Fruit fly (Drosophila melanogaster) whole organism, pupa: ENCODE measurements around the gene CG14933.

Source experiments
- CG10348 ChIP-seq: fragments of 200-800 bp; sonication (Bioruptor generic); IDR thresholded peaks from 2 replicates; pipeline ENCODE4 v1.3.6; 2022; ENCODE audit warnings: missing biosample characterization, missing genetic modification characterization
- CG12605 ChIP-seq: fragments of 200-800 bp; sonication (Bioruptor generic); IDR thresholded peaks from 2 replicates; pipeline ENCODE4 v1.3.6; 2022; ENCODE audit warnings: missing biosample characterization, missing genetic modification characterization
- CG13204 ChIP-seq: fragments of 200-800 bp; sonication (Bioruptor generic); optimal IDR thresholded peaks from 2 replicates; lab custom pipeline; 2018; ENCODE audit warnings: missing biosample characterization, mild to moderate bottlenecking, missing genetic modification characterization, moderate library complexity
- CG14655 ChIP-seq: fragments of 200-800 bp; sonication (Bioruptor generic); optimal IDR thresholded peaks from 3 replicates; lab custom pipeline; 2017; ENCODE audit warnings: mild to moderate bottlenecking, missing biosample characterization, missing genetic modification reagents, missing genetic modification characterization
- CG15710 ChIP-seq: fragments of 200-800 bp; sonication (Bioruptor generic); optimal IDR thresholded peaks from 2 replicates; lab custom pipeline; 2018; ENCODE audit warnings: missing biosample characterization, mild to moderate bottlenecking, missing genetic modification characterization, moderate library complexity
- CG17806 ChIP-seq: fragments of 200-800 bp; sonication (Bioruptor generic); optimal IDR thresholded peaks from 2 replicates; lab custom pipeline; 2018; ENCODE audit warnings: missing biosample characterization, mild to moderate bottlenecking, missing genetic modification characterization, moderate library complexity
- CG32121 ChIP-seq: fragments of 200-800 bp; sonication (Bioruptor generic); IDR thresholded peaks from 2 replicates; pipeline ENCODE4 v1.3.6; 2022; ENCODE audit warnings: missing biosample characterization, missing genetic modification characterization
- CG34367 ChIP-seq: fragments of 200-800 bp; sonication (Bioruptor generic); optimal IDR thresholded peaks from 2 replicates; lab custom pipeline; 2018; ENCODE audit warnings: missing biosample characterization, mild to moderate bottlenecking, missing genetic modification characterization
- CG4496 ChIP-seq: fragments of 200-800 bp; sonication (Bioruptor generic); IDR thresholded peaks from 3 replicates; pipeline ENCODE4 v1.3.6; 2022; ENCODE audit warnings: missing biosample characterization, missing genetic modification characterization
- CG8159 ChIP-seq: fragments of 200-800 bp; sonication (Bioruptor generic); optimal IDR thresholded peaks from 3 replicates; lab custom pipeline; 2018; ENCODE audit warnings: missing biosample characterization, mild to moderate bottlenecking, missing genetic modification characterization, moderate library complexity
- CG8301 ChIP-seq: fragments of 200-800 bp; sonication (Bioruptor generic); optimal IDR thresholded peaks from 2 replicates; lab custom pipeline; 2018; ENCODE audit warnings: missing biosample characterization, mild to moderate bottlenecking, missing genetic modification characterization
- CG9948 ChIP-seq: fragments of 200-800 bp; sonication (Bioruptor generic); optimal IDR thresholded peaks from 2 replicates; lab custom pipeline; 2018; ENCODE audit warnings: missing biosample characterization, mild to moderate bottlenecking, missing genetic modification characterization, moderate library complexity
- D1 ChIP-seq: fragments of 200-800 bp; sonication (Bioruptor generic); optimal IDR thresholded peaks from 2 replicates; lab custom pipeline; 2018; ENCODE audit warnings: missing biosample characterization, mild to moderate bottlenecking, missing genetic modification characterization, moderate library complexity
- EcR ChIP-seq: fragments of 200-800 bp; sonication (Bioruptor generic); optimal IDR thresholded peaks from 3 replicates; lab custom pipeline; 2019; ENCODE audit warnings: missing biosample characterization, missing genetic modification characterization, mild to moderate bottlenecking, moderate library complexity, missing genetic modification reagents
- Ets98B ChIP-seq: fragments of 200-800 bp; sonication (Bioruptor generic); IDR thresholded peaks from 2 replicates; pipeline ENCODE4 v1.3.6; 2022; ENCODE audit warnings: missing biosample characterization, missing genetic modification characterization
- Pif1A ChIP-seq: fragments of 200-800 bp; sonication (Bioruptor generic); optimal IDR thresholded peaks from 3 replicates; lab custom pipeline; 2016; ENCODE audit warnings: missing biosample characterization, missing genetic modification characterization
- Pif1B ChIP-seq: fragments of 200-800 bp; sonication (Bioruptor generic); optimal IDR thresholded peaks from 3 replicates; lab custom pipeline; 2016; ENCODE audit warnings: missing biosample characterization, missing genetic modification characterization
- Snoo ChIP-seq: fragments of 200-800 bp; sonication (Bioruptor generic); optimal IDR thresholded peaks from 3 replicates; lab custom pipeline; 2017; ENCODE audit warnings: missing biosample characterization, mild to moderate bottlenecking, missing genetic modification characterization, inconsistent platforms
- fd96Ca ChIP-seq: fragments of 200-800 bp; sonication (Bioruptor generic); IDR thresholded peaks from 3 replicates; pipeline ENCODE4 v1.3.6; 2022; ENCODE audit warnings: missing biosample characterization, missing genetic modification characterization
- gl ChIP-seq: fragments of 200-800 bp; sonication (Bioruptor generic); optimal IDR thresholded peaks from 2 replicates; lab custom pipeline; 2018; ENCODE audit warnings: missing biosample characterization, mild to moderate bottlenecking, missing genetic modification characterization
- rn ChIP-seq: fragments of 200-800 bp; sonication (Bioruptor generic); IDR thresholded peaks from 2 replicates; pipeline ENCODE4 v1.3.6; 2022; ENCODE audit warnings: missing biosample characterization, missing genetic modification characterization

Gene CG14933

dm6 chr2L:11842291-11843187 is at the start of gene CG14933, which contains the start of the genes CG44008, CG46426 and CG42486:
Gene CG14933 (plus strand): TSS chr2L:11842828.
Gene CG44008 (minus strand): TSS chr2L:11842445.
Gene CG46426 (plus strand): TSS chr2L:11842828.
Gene CG42486 (plus strand): TSS chr2L:11843137.
- TF ChIP-seq CG13204 (GFP tag; lab: Kevin White, UChicago): no peak
- TF ChIP-seq gl (tag; lab: Kevin White, UChicago): no peak
- TF ChIP-seq Snoo (tag; lab: Kevin White, UChicago): no peak
- TF ChIP-seq CG12605 (GFP tag; lab: Robert Waterston, UW): no peak
- TF ChIP-seq Pif1B (GFP tag; lab: Kevin White, UChicago): no peak
- TF ChIP-seq rn (GFP tag; lab: Robert Waterston, UW): no peak
- no peak for TF ChIP-seq fd96Ca (GFP tag; lab: Robert Waterston, UW)
- TF ChIP-seq Ets98B (GFP tag; lab: Robert Waterston, UW): no peak
- no peak for TF ChIP-seq EcR
- no peak for TF ChIP-seq CG14655 (GFP tag; lab: Kevin White, UChicago)
- no peak for TF ChIP-seq CG17806 (tag; lab: Kevin White, UChicago)
- no peak for TF ChIP-seq CG10348 (GFP tag; lab: Robert Waterston, UW)
- TF ChIP-seq CG32121 (GFP tag; lab: Robert Waterston, UW): no peak
- TF ChIP-seq CG9948: no peak
- TF ChIP-seq Pif1A (GFP tag; lab: Kevin White, UChicago): no peak
- no peak for TF ChIP-seq CG8159 (tag; lab: Kevin White, UChicago)
- TF ChIP-seq CG15710 (tag; lab: Kevin White, UChicago): no peak

dm6 chr2L:11793986-11794385 is 48.6 kb upstream of the CG14933 start, which contains the start of gene CG14937:
Gene CG14937 (minus strand): TSS chr2L:11794086.
- no peak for TF ChIP-seq CG4496 (GFP tag; lab: Robert Waterston, UW)
- no peak for TF ChIP-seq Pif1A (GFP tag; lab: Kevin White, UChicago)
- TF ChIP-seq CG10348 (GFP tag; lab: Robert Waterston, UW): no peak
- no peak for TF ChIP-seq Pif1B (GFP tag; lab: Kevin White, UChicago)
- TF ChIP-seq EcR: no peak
- no peak for TF ChIP-seq CG15710 (tag; lab: Kevin White, UChicago)
- TF ChIP-seq CG9948: no peak

dm6 chr2L:11797127-11797526 is 45.5 kb upstream of the CG14933 start:
- TF ChIP-seq Pif1B (GFP tag; lab: Kevin White, UChicago) (no peak), CG8301 (tag; lab: Kevin White, UChicago) (no peak), D1 (tag; lab: Kevin White, UChicago) (no peak), CG32121 (GFP tag; lab: Robert Waterston, UW) (no peak), CG15710 (tag; lab: Kevin White, UChicago) (no peak), rn (GFP tag; lab: Robert Waterston, UW) (no peak), Pif1A (GFP tag; lab: Kevin White, UChicago) (no peak), CG10348 (GFP tag; lab: Robert Waterston, UW) (no peak), CG14655 (GFP tag; lab: Kevin White, UChicago) (no peak)

dm6 chr2L:11804228-11805044 is 38.2 kb upstream of the CG14933 start:
- TF ChIP-seq Pif1A (GFP tag; lab: Kevin White, UChicago) (no peak), Ets98B (GFP tag; lab: Robert Waterston, UW) (no peak), CG17806 (tag; lab: Kevin White, UChicago) (no peak), CG14655 (GFP tag; lab: Kevin White, UChicago) (peak; percentile 13), CG15710 (tag; lab: Kevin White, UChicago) (no peak), rn (GFP tag; lab: Robert Waterston, UW) (no peak), CG8301 (tag; lab: Kevin White, UChicago) (no peak), CG4496 (GFP tag; lab: Robert Waterston, UW) (peak; percentile 62; the same call in 2 of the 3 replicates), CG10348 (GFP tag; lab: Robert Waterston, UW) (no peak), gl (tag; lab: Kevin White, UChicago) (no peak), CG34367 (tag; lab: Kevin White, UChicago) (no peak), Snoo (tag; lab: Kevin White, UChicago) (no peak), CG9948 (no peak), Pif1B (GFP tag; lab: Kevin White, UChicago) (peak; percentile 13), fd96Ca (GFP tag; lab: Robert Waterston, UW) (peak; percentile 22; the same call in 1 of the 3 replicates), EcR (no peak), CG32121 (GFP tag; lab: Robert Waterston, UW) (0 out of 2 replicates have a peak, but pooled peaks have one; percentile 19), CG8159 (tag; lab: Kevin White, UChicago) (peak; percentile 2), CG13204 (GFP tag; lab: Kevin White, UChicago) (peak; percentile 52), D1 (tag; lab: Kevin White, UChicago) (no peak)
